Worm (Caenorhabditis elegans) whole organism, L1 larva: ENCODE measurements around the gene C01B10.6.
A peak's percentile ranks its signal among the peaks of the same experiment; 100 is the strongest.
"Not testable (repeated sequence)": the region's sequence is repeated elsewhere in the genome, so short reads cannot be mapped to it uniquely, and the experiment has no call there.

Source experiments
- C16A3.4 ChIP-seq: fragments of 150-350 bp; optimal IDR thresholded peaks from 2 replicates; lab custom pipeline; 2014; ENCODE audit warnings: missing biosample characterization, missing genetic modification characterization
- C34B4.2 ChIP-seq: sonication (generic microtip); optimal IDR thresholded peaks from 2 replicates; lab custom pipeline; 2017; ENCODE audit warnings: mild to moderate bottlenecking, missing genetic modification characterization, missing compliant biosample characterization
- Y116A8C.19 ChIP-seq: sonication (generic microtip); optimal IDR thresholded peaks from 2 replicates; lab custom pipeline; 2016; ENCODE audit warnings: missing compliant biosample characterization, missing genetic modification characterization, borderline replicate concordance
- ceh-90 ChIP-seq: sonication (generic microtip); optimal IDR thresholded peaks from 2 replicates; lab custom pipeline; 2016; ENCODE audit warnings: missing genetic modification characterization, missing compliant biosample characterization
- ces-1 ChIP-seq: fragments of 150-350 bp; optimal IDR thresholded peaks from 2 replicates; lab custom pipeline; 2014; ENCODE audit warnings: missing biosample characterization, missing genetic modification reagents, missing genetic modification characterization
- efl-1 ChIP-seq, 4 experiments: fragments of 150-350 bp; optimal IDR thresholded peaks in 3 of 4; peaks in 1 of 4; 1 replicate in 1 of 4; 2 replicates in 3 of 4; lab custom pipeline; 2014; ENCODE audit warnings: missing biosample characterization in 2 of 4, missing genetic modification characterization in 2 of 4, missing genetic modification reagents in 2 of 4
- elt-3 ChIP-seq, 6 experiments: fragments of 150-350 bp in 1 of 6; sonication (generic microtip); optimal IDR thresholded peaks; 2 replicates each; lab custom pipeline; 2017 to 2018; ENCODE audit warnings: missing biosample characterization in 6 of 6, missing genetic modification characterization in 6 of 6, inconsistent platforms in 1 of 6
- ets-5 ChIP-seq: fragments of 200-800 bp; sonication (Bioruptor generic); IDR thresholded peaks from 2 replicates; pipeline ENCODE4 v1.3.6; 2022; ENCODE audit warnings: missing genetic modification characterization, missing compliant biosample characterization
- fos-1 ChIP-seq: fragments of 150-350 bp; optimal IDR thresholded peaks from 2 replicates; lab custom pipeline; 2014; ENCODE audit warnings: missing biosample characterization, missing genetic modification characterization
- hlh-4 ChIP-seq: sonication (generic microtip); optimal IDR thresholded peaks from 2 replicates; lab custom pipeline; 2016; ENCODE audit warnings: mild to moderate bottlenecking, missing genetic modification characterization, missing compliant biosample characterization
- hpl-2 ChIP-seq: fragments of 150-350 bp; optimal IDR thresholded peaks from 2 replicates; lab custom pipeline; 2014; ENCODE audit warnings: missing biosample characterization, missing genetic modification reagents, missing genetic modification characterization
- jun-1 ChIP-seq: fragments of 150-350 bp; optimal IDR thresholded peaks from 2 replicates; lab custom pipeline; 2014; ENCODE audit warnings: missing biosample characterization, missing genetic modification reagents, missing genetic modification characterization
- lin-15B ChIP-seq: fragments of 150-350 bp; sonication (generic microtip); optimal IDR thresholded peaks from 3 replicates; lab custom pipeline; 2014; ENCODE audit warnings: missing biosample characterization, missing genetic modification characterization
- lsy-2 ChIP-seq, 2 experiments: fragments of 150-350 bp; optimal IDR thresholded peaks; 2 replicates each; lab custom pipeline; 2014; ENCODE audit warnings: missing biosample characterization in 2 of 2, missing genetic modification characterization in 2 of 2
- mef-2 ChIP-seq: fragments of 150-350 bp; optimal IDR thresholded peaks from 2 replicates; lab custom pipeline; 2014; ENCODE audit warnings: missing biosample characterization, missing genetic modification characterization
- mep-1 ChIP-seq: fragments of 150-350 bp; optimal IDR thresholded peaks from 2 replicates; lab custom pipeline; 2014; ENCODE audit warnings: missing biosample characterization, missing genetic modification characterization
- nhr-11 ChIP-seq: fragments of 150-350 bp; optimal IDR thresholded peaks from 2 replicates; lab custom pipeline; 2014; ENCODE audit warnings: missing biosample characterization, missing genetic modification characterization
- nhr-19 ChIP-seq: fragments of 200-800 bp; sonication (Bioruptor generic); conservative IDR thresholded peaks from 2 replicates; pipeline ENCODE4 v1.3.6; 2022; ENCODE audit warnings: missing genetic modification characterization, missing compliant biosample characterization
- nhr-47 ChIP-seq: sonication (generic microtip); optimal IDR thresholded peaks from 2 replicates; lab custom pipeline; 2016; ENCODE audit warnings: mild to moderate bottlenecking, missing genetic modification characterization, moderate library complexity, missing compliant biosample characterization
- nhr-76 ChIP-seq: sonication (generic microtip); optimal IDR thresholded peaks from 2 replicates; lab custom pipeline; 2017; ENCODE audit warnings: missing biosample characterization, missing genetic modification characterization
- nhr-85 ChIP-seq: sonication (generic microtip); peaks from one replicate; lab custom pipeline; 2016; ENCODE audit warnings: missing genetic modification characterization, inconsistent platforms, missing compliant biosample characterization
- rnt-1 ChIP-seq: sonication (generic microtip); optimal IDR thresholded peaks from 2 replicates; lab custom pipeline; 2016; ENCODE audit warnings: mild to moderate bottlenecking, missing genetic modification characterization, moderate library complexity, missing compliant biosample characterization
- sup-37 ChIP-seq: fragments of 200-800 bp; sonication (Bioruptor generic); optimal IDR thresholded peaks from 2 replicates; lab custom pipeline; 2018; ENCODE audit warnings: mild to moderate bottlenecking, missing genetic modification characterization, missing compliant biosample characterization
- tbx-2 ChIP-seq: sonication (generic microtip); optimal IDR thresholded peaks from 2 replicates; lab custom pipeline; 2016; ENCODE audit warnings: missing genetic modification characterization, missing compliant biosample characterization
- unc-62 ChIP-seq: fragments of 150-350 bp; optimal IDR thresholded peaks from 2 replicates; lab custom pipeline; 2014; ENCODE audit warnings: missing biosample characterization, missing genetic modification reagents, missing genetic modification characterization
- zag-1 ChIP-seq: fragments of 150-350 bp; optimal IDR thresholded peaks from 2 replicates; lab custom pipeline; 2014; ENCODE audit warnings: missing biosample characterization, missing genetic modification characterization
- ztf-11 ChIP-seq, 2 experiments: sonication (generic microtip); optimal IDR thresholded peaks; 2 replicates each; lab custom pipeline; 2016 to 2017; ENCODE audit warnings: missing genetic modification characterization in 2 of 2, missing biosample characterization in 1 of 2, missing compliant biosample characterization in 1 of 2
- ztf-4 ChIP-seq: fragments of 150-350 bp; optimal IDR thresholded peaks from 2 replicates; lab custom pipeline; 2014; ENCODE audit warnings: missing biosample characterization, missing genetic modification characterization

C01B10.6 gene

ce11 chrIV:6639880-6640279, at the start of gene C01B10.6:
TSS of gene C01B10.6 (plus strand) at chrIV:6640180.
- no peak for TF ChIP-seq lsy-2 (tag; optimal IDR thresholded peaks at IDR 0.05; lab: Kevin White, UChicago)
- TF ChIP-seq tbx-2 (tag; lab: Kevin White, UChicago): no peak
- TF ChIP-seq ztf-4 (tag; lab: Kevin White, UChicago): no peak
- no peak for TF ChIP-seq jun-1 (tag; lab: Kevin White, UChicago)
- TF ChIP-seq nhr-19 (GFP tag; lab: Robert Waterston, UW): no peak
- no peak for TF ChIP-seq ets-5
- TF ChIP-seq nhr-11: no peak
- no peak for TF ChIP-seq mef-2
- TF ChIP-seq, all 84 proteins: peak for 0

- not testable (repeated sequence) for TF ChIP-seq zag-1 (tag; lab: Kevin White, UChicago); C16A3.4; ztf-11 (tag; optimal IDR thresholded peaks at IDR 0.05; lab: Kevin White, UChicago)
Measured at ce11 chrIV:6591010-6591746, 48.8 kb upstream of the C01B10.6 start, which contains the start of the genes nspb-1 and nspb-2. TSS of gene nspb-1 (minus strand) at chrIV:6591110. TSS of gene nspb-2 (plus strand) at chrIV:6591696.

ce11 chrIV:6594871-6595270, 45.1 kb upstream of the C01B10.6 start, which contains the start of gene nspb-3:
TSS of gene nspb-3 (minus strand) at chrIV:6594971.
- TF ChIP-seq Y116A8C.19; ces-1; nhr-85 (tag; lab: Kevin White, UChicago): not testable (repeated sequence)

ce11 chrIV:6595912-6596311, 44.1 kb upstream of the C01B10.6 start, which contains the start of gene F38A5.22:
TSS of gene F38A5.22 (minus strand) at chrIV:6595940.
- TF ChIP-seq hlh-4 (tag; lab: Kevin White, UChicago) (no peak), hpl-2 (GFP tag; lab: Kevin White, UChicago) (no peak), rnt-1 (no peak), nhr-47 (no peak), efl-1 (optimal IDR thresholded peaks at IDR 0.05; lab: Kevin White, UChicago) (no peak), efl-1 (GFP tag; optimal IDR thresholded peaks at IDR 0.05 in 1 of 2; lab: Kevin White, UChicago) (no peak)

ce11 chrIV:6597298-6597697, 42.7 kb upstream of the C01B10.6 start, which contains the start of gene F38A5.6:
TSS of gene F38A5.6 (minus strand) at chrIV:6597398.
- TF ChIP-seq nhr-76 (tag; lab: Kevin White, UChicago) (no peak), efl-1 (optimal IDR thresholded peaks at IDR 0.05; lab: Kevin White, UChicago) (no peak), efl-1 (GFP tag; optimal IDR thresholded peaks at IDR 0.05 in 1 of 2; lab: Kevin White, UChicago) (peak in 1 of 2 experiments; percentile 88), unc-62 (GFP tag; lab: Kevin White, UChicago) (no peak)

- TF ChIP-seq fos-1, jun-1, lin-15B (tag; lab: Kevin White, UChicago): not testable (repeated sequence)
Measured at ce11 chrIV:6597918-6598317, 42.1 kb upstream of the C01B10.6 start, which contains the start of gene nspb-4. TSS of gene nspb-4 (plus strand) at chrIV:6598218.

- TF ChIP-seq elt-3 (tag; optimal IDR thresholded peaks at IDR 0.05; lab: Kevin White, UChicago); ztf-4 (tag; lab: Kevin White, UChicago); nhr-19 (GFP tag; lab: Robert Waterston, UW): not testable (repeated sequence)
Measured at ce11 chrIV:6598740-6599139, 41.2 kb upstream of the C01B10.6 start, which contains the start of gene nspb-5. TSS of gene nspb-5 (plus strand) at chrIV:6599040.

- TF ChIP-seq ceh-90 (tag; lab: Kevin White, UChicago): no peak
- no peak for TF ChIP-seq mep-1 (tag; lab: Kevin White, UChicago)
- no peak for TF ChIP-seq sup-37 (GFP tag; lab: Kevin White, UChicago)
- no peak for TF ChIP-seq Y116A8C.19
- no peak for TF ChIP-seq ets-5
- TF ChIP-seq C34B4.2 (tag; lab: Kevin White, UChicago): no peak
- TF ChIP-seq, all 84 proteins: peak for 0
Measured at ce11 chrIV:6599447-6599846, 40.5 kb upstream of the C01B10.6 start, which contains the start of gene F38A5.8. TSS of gene F38A5.8 (plus strand) at chrIV:6599747.
